Fruit fly (Drosophila melanogaster) whole organism, prepupa: Measurements from ENCODE around the gene CG5892.

Experiments used
- Blimp-1 ChIP-seq: fragments of 200-800 bp; sonication (Bioruptor generic); optimal IDR thresholded peaks from 3 replicates; lab custom pipeline; 2017; ENCODE audit warnings: missing biosample characterization, missing genetic modification characterization, mild to moderate bottlenecking, moderate library complexity, missing genetic modification reagents
- CG10631 ChIP-seq: fragments of 200-800 bp; sonication (Bioruptor generic); optimal IDR thresholded peaks from 2 replicates; lab custom pipeline; 2016; ENCODE audit warnings: missing biosample characterization, missing genetic modification characterization
- CG11294 ChIP-seq: fragments of 200-800 bp; sonication (Bioruptor generic); IDR thresholded peaks from 2 replicates; pipeline ENCODE4 v1.3.6; 2022; ENCODE audit warnings: missing biosample characterization, missing genetic modification characterization
- CG11902 ChIP-seq: fragments of 200-800 bp; sonication (Bioruptor generic); optimal IDR thresholded peaks from 3 replicates; lab custom pipeline; 2016; ENCODE audit warnings: missing biosample characterization, missing genetic modification characterization
- CG15336 ChIP-seq: fragments of 200-800 bp; sonication (Bioruptor generic); IDR thresholded peaks from 2 replicates; pipeline ENCODE4 v1.3.6; 2022; ENCODE audit warnings: missing biosample characterization, missing genetic modification characterization
- CG1621 ChIP-seq: fragments of 200-800 bp; sonication (Bioruptor generic); optimal IDR thresholded peaks from 3 replicates; lab custom pipeline; 2018; ENCODE audit warnings: missing biosample characterization, mild to moderate bottlenecking, missing genetic modification characterization
- CG3032 ChIP-seq: fragments of 200-800 bp; optimal IDR thresholded peaks from 2 replicates; lab custom pipeline; 2019; ENCODE audit warnings: missing biosample characterization, mild to moderate bottlenecking, missing genetic modification characterization, moderate library complexity
- CG31627 ChIP-seq: fragments of 200-800 bp; sonication (Bioruptor generic); optimal IDR thresholded peaks from 3 replicates; lab custom pipeline; 2016; ENCODE audit warnings: missing biosample characterization, missing genetic modification characterization
- CG32006 ChIP-seq: fragments of 200-800 bp; sonication (Bioruptor generic); optimal IDR thresholded peaks from 3 replicates; lab custom pipeline; 2017; ENCODE audit warnings: missing biosample characterization, mild to moderate bottlenecking, missing genetic modification characterization
- CG3919 ChIP-seq: fragments of 200-800 bp; sonication (Bioruptor generic); optimal IDR thresholded peaks from 3 replicates; lab custom pipeline; 2016; ENCODE audit warnings: missing biosample characterization, missing genetic modification characterization
- CG4318 ChIP-seq: fragments of 200-800 bp; sonication (Bioruptor generic); optimal IDR thresholded peaks from 3 replicates; lab custom pipeline; 2017; ENCODE audit warnings: missing biosample characterization, mild to moderate bottlenecking, missing genetic modification characterization
- CG6276 ChIP-seq: fragments of 200-800 bp; sonication (Bioruptor generic); optimal IDR thresholded peaks from 2 replicates; lab custom pipeline; 2017; ENCODE audit warnings: missing biosample characterization, mild to moderate bottlenecking, missing genetic modification characterization
- CG6792 ChIP-seq: fragments of 200-800 bp; sonication (Bioruptor generic); optimal IDR thresholded peaks from 3 replicates; lab custom pipeline; 2016; ENCODE audit warnings: missing biosample characterization, missing genetic modification characterization
- CG7368 ChIP-seq: fragments of 200-800 bp; sonication (Bioruptor generic); optimal IDR thresholded peaks from 3 replicates; lab custom pipeline; 2016; ENCODE audit warnings: missing biosample characterization, missing genetic modification characterization
- CG8119 ChIP-seq: fragments of 200-800 bp; sonication (Bioruptor generic); IDR thresholded peaks from 3 replicates; pipeline ENCODE4 v1.3.6; 2022; ENCODE audit warnings: missing biosample characterization, missing genetic modification characterization
- CG8319 ChIP-seq: fragments of 200-800 bp; sonication (Bioruptor generic); optimal IDR thresholded peaks from 3 replicates; lab custom pipeline; 2016; ENCODE audit warnings: missing biosample characterization, missing genetic modification characterization
- CG9139 ChIP-seq: fragments of 200-800 bp; sonication (Bioruptor generic); optimal IDR thresholded peaks from 3 replicates; lab custom pipeline; 2017; ENCODE audit warnings: missing biosample characterization, mild to moderate bottlenecking, missing genetic modification characterization
- Eip75B ChIP-seq: fragments of 200-800 bp; sonication (Bioruptor generic); optimal IDR thresholded peaks from 3 replicates; lab custom pipeline; 2016; ENCODE audit warnings: missing biosample characterization, missing genetic modification characterization
- Ets96B ChIP-seq: fragments of 200-800 bp; optimal IDR thresholded peaks from 2 replicates; lab custom pipeline; 2019; ENCODE audit warnings: missing biosample characterization, mild to moderate bottlenecking, missing genetic modification characterization, moderate library complexity
- Gug ChIP-seq: fragments of 200-800 bp; sonication (Bioruptor generic); IDR thresholded peaks from 2 replicates; pipeline ENCODE4 v1.3.6; 2022; ENCODE audit warnings: missing biosample characterization, missing genetic modification characterization
- Hr38 ChIP-seq: sonication (Bioruptor generic); optimal IDR thresholded peaks from 2 replicates; lab custom pipeline; 2016; ENCODE audit warnings: missing biosample characterization, missing genetic modification characterization
- Hr39 ChIP-seq: fragments of 200-800 bp; sonication (Bioruptor generic); optimal IDR thresholded peaks from 2 replicates; lab custom pipeline; 2016; ENCODE audit warnings: missing biosample characterization, missing genetic modification characterization
- Hr4 ChIP-seq: fragments of 200-800 bp; sonication (Bioruptor generic); optimal IDR thresholded peaks from 3 replicates; lab custom pipeline; 2016; ENCODE audit warnings: missing biosample characterization, missing genetic modification characterization
- Lpt ChIP-seq: fragments of 200-800 bp; sonication (Bioruptor generic); optimal IDR thresholded peaks from 3 replicates; lab custom pipeline; 2016; ENCODE audit warnings: missing biosample characterization, missing genetic modification characterization
- Met ChIP-seq: fragments of 200-800 bp; sonication (Bioruptor generic); optimal IDR thresholded peaks from 3 replicates; lab custom pipeline; 2016; ENCODE audit warnings: missing biosample characterization, missing genetic modification characterization
- Smox ChIP-seq: fragments of 200-800 bp; sonication (Bioruptor generic); optimal IDR thresholded peaks from 3 replicates; lab custom pipeline; 2016; ENCODE audit warnings: missing biosample characterization, missing genetic modification characterization
- Sox102F ChIP-seq: fragments of 200-800 bp; sonication (Bioruptor generic); optimal IDR thresholded peaks from 2 replicates; lab custom pipeline; 2016; ENCODE audit warnings: missing biosample characterization, mild to moderate bottlenecking, missing genetic modification characterization
- Sox15 ChIP-seq: fragments of 200-800 bp; sonication (Bioruptor generic); optimal IDR thresholded peaks from 3 replicates; lab custom pipeline; 2016; ENCODE audit warnings: missing biosample characterization, missing genetic modification characterization
- achi ChIP-seq: fragments of 200-800 bp; sonication (Bioruptor generic); optimal IDR thresholded peaks from 3 replicates; lab custom pipeline; 2016; ENCODE audit warnings: missing biosample characterization, missing genetic modification characterization
- acj6 ChIP-seq: fragments of 200-800 bp; sonication (Bioruptor generic); optimal IDR thresholded peaks from 3 replicates; lab custom pipeline; 2016; ENCODE audit warnings: missing biosample characterization, missing genetic modification characterization
- cyc ChIP-seq: fragments of 200-800 bp; sonication (Bioruptor generic); optimal IDR thresholded peaks from 3 replicates; lab custom pipeline; 2016; ENCODE audit warnings: missing biosample characterization, missing genetic modification characterization
- dac ChIP-seq: fragments of 200-800 bp; sonication (Bioruptor generic); optimal IDR thresholded peaks from 2 replicates; lab custom pipeline; 2017; ENCODE audit warnings: missing biosample characterization, mild to moderate bottlenecking, missing genetic modification characterization
- dsx ChIP-seq: fragments of 200-800 bp; optimal IDR thresholded peaks from 3 replicates; lab custom pipeline; 2019; ENCODE audit warnings: missing biosample characterization, mild to moderate bottlenecking, missing genetic modification characterization, moderate library complexity; ENCODE audit not compliant: poor library complexity, severe bottlenecking
- eg ChIP-seq: fragments of 200-800 bp; sonication (Bioruptor generic); IDR thresholded peaks from 3 replicates; pipeline ENCODE4 v1.3.6; 2022; ENCODE audit warnings: missing biosample characterization, missing genetic modification characterization
- esn ChIP-seq: fragments of 200-800 bp; sonication (Bioruptor generic); optimal IDR thresholded peaks from 2 replicates; lab custom pipeline; 2016; ENCODE audit warnings: missing biosample characterization, mild to moderate bottlenecking, missing genetic modification characterization, moderate library complexity
- fd59A ChIP-seq: fragments of 200-800 bp; sonication (Bioruptor generic); optimal IDR thresholded peaks from 2 replicates; lab custom pipeline; 2017; ENCODE audit warnings: missing biosample characterization, mild to moderate bottlenecking, missing genetic modification characterization, missing genetic modification reagents
- fd85E ChIP-seq: fragments of 200-800 bp; sonication (Bioruptor generic); optimal IDR thresholded peaks from 3 replicates; lab custom pipeline; 2016; ENCODE audit warnings: missing biosample characterization, missing genetic modification characterization
- fkh ChIP-seq: fragments of 200-800 bp; sonication (Bioruptor generic); optimal IDR thresholded peaks from 3 replicates; lab custom pipeline; 2017; ENCODE audit warnings: missing biosample characterization, mild to moderate bottlenecking, missing genetic modification characterization, moderate library complexity
- lz ChIP-seq: fragments of 200-800 bp; sonication (Bioruptor generic); optimal IDR thresholded peaks from 3 replicates; lab custom pipeline; 2016; ENCODE audit warnings: missing biosample characterization, missing genetic modification characterization
- net ChIP-seq: fragments of 200-800 bp; sonication (Bioruptor generic); optimal IDR thresholded peaks from 3 replicates; lab custom pipeline; 2016; ENCODE audit warnings: missing biosample characterization, missing genetic modification characterization
- pdm3 ChIP-seq: fragments of 200-800 bp; sonication (Bioruptor generic); optimal IDR thresholded peaks from 3 replicates; lab custom pipeline; 2016; ENCODE audit warnings: missing biosample characterization, missing genetic modification characterization
- salr ChIP-seq, 2 experiments: fragments of 200-800 bp; sonication (Bioruptor generic); optimal IDR thresholded peaks; 3 replicates each; lab custom pipeline; 2016 to 2018; ENCODE audit warnings: missing biosample characterization in 2 of 2, missing genetic modification characterization in 2 of 2, mild to moderate bottlenecking in 1 of 2
- spab ChIP-seq: fragments of 200-800 bp; sonication (Bioruptor generic); optimal IDR thresholded peaks from 2 replicates; lab custom pipeline; 2017; ENCODE audit warnings: missing biosample characterization, mild to moderate bottlenecking, missing genetic modification characterization, missing genetic modification reagents
- ss ChIP-seq, 2 experiments: fragments of 200-800 bp; sonication (Bioruptor generic); optimal IDR thresholded peaks; 2 replicates in 1 of 2; 3 replicates in 1 of 2; lab custom pipeline; 2017 to 2018; ENCODE audit warnings: mild to moderate bottlenecking in 2 of 2, missing biosample characterization in 2 of 2, missing genetic modification characterization in 2 of 2, moderate library complexity in 1 of 2
- svp ChIP-seq: fragments of 200-800 bp; sonication (Bioruptor generic); peaks from one replicate; lab custom pipeline; 2016; ENCODE audit warnings: missing biosample characterization, missing genetic modification characterization
- topi ChIP-seq: fragments of 200-800 bp; sonication (Bioruptor generic); optimal IDR thresholded peaks from 3 replicates; lab custom pipeline; 2016; ENCODE audit warnings: missing biosample characterization, missing genetic modification characterization
- vri ChIP-seq: fragments of 200-800 bp; sonication (Bioruptor generic); optimal IDR thresholded peaks from 3 replicates; lab custom pipeline; 2016; ENCODE audit warnings: missing biosample characterization, mild to moderate bottlenecking, missing genetic modification characterization

The CG5892 gene

dm6 chr3R:21270609-21271143 lies 28.3 kb downstream of the CG5892 start:
- peak; percentile 91 for TF ChIP-seq svp
- TF ChIP-seq eg (GFP tag; lab: Robert Waterston, UW): no peak

- TF ChIP-seq fkh (GFP tag; lab: Kevin White, UChicago): peak; percentile 81
- TF ChIP-seq Lpt: no peak
Measured at dm6 chr3R:21271208-21271607, 28.8 kb downstream of the CG5892 start.

- TF ChIP-seq Hr39 (GFP tag; lab: Kevin White, UChicago): peak; percentile 16
- no peak for TF ChIP-seq Hr38 (GFP tag; lab: Kevin White, UChicago)
- no peak for TF ChIP-seq CG6276 (GFP tag; lab: Kevin White, UChicago)
- TF ChIP-seq Blimp-1 (GFP tag; lab: Kevin White, UChicago): no peak
- TF ChIP-seq dsx (GFP tag; lab: Kevin White, UChicago): no peak
- TF ChIP-seq Hr4 (GFP tag; lab: Kevin White, UChicago): peak; percentile 8
- no peak for TF ChIP-seq Sox15 (GFP tag; lab: Kevin White, UChicago)
- no peak for TF ChIP-seq salr (GFP tag; optimal IDR thresholded peaks at IDR 0.05; lab: Kevin White, UChicago)
- TF ChIP-seq Ets96B (tag; lab: Kevin White, UChicago): no peak
- TF ChIP-seq CG7368 (GFP tag; lab: Kevin White, UChicago): no peak
- peak; percentile 20 for TF ChIP-seq CG10631 (GFP tag; lab: Kevin White, UChicago)
- TF ChIP-seq CG11294: no peak
- no peak for TF ChIP-seq CG3919 (GFP tag; lab: Kevin White, UChicago)
- peak; percentile 96 for TF ChIP-seq vri (GFP tag; lab: Kevin White, UChicago)
- TF ChIP-seq CG32006 (GFP tag; lab: Kevin White, UChicago): no peak
- TF ChIP-seq Smox (GFP tag; lab: Kevin White, UChicago): no peak
- no peak for TF ChIP-seq CG15336 (GFP tag; lab: Robert Waterston, UW)
- peak; percentile 37 for TF ChIP-seq cyc
- no peak for TF ChIP-seq spab (GFP tag; lab: Kevin White, UChicago)
- no peak for TF ChIP-seq Gug (GFP tag; lab: Robert Waterston, UW)
- peak; percentile 15 for TF ChIP-seq Sox102F (GFP tag; lab: Kevin White, UChicago)
- no peak for TF ChIP-seq dac (GFP tag; lab: Kevin White, UChicago)
- TF ChIP-seq Met (GFP tag; lab: Kevin White, UChicago): no peak
- TF ChIP-seq CG9139 (GFP tag; lab: Kevin White, UChicago): no peak
- TF ChIP-seq fd59A (GFP tag; lab: Kevin White, UChicago): no peak
- TF ChIP-seq CG6792 (GFP tag; lab: Kevin White, UChicago): no peak
- TF ChIP-seq fkh (GFP tag; lab: Kevin White, UChicago): no peak
- peak; percentile 4 for TF ChIP-seq acj6
- no peak for TF ChIP-seq Lpt
- TF ChIP-seq CG31627 (GFP tag; lab: Kevin White, UChicago): peak; percentile 35
- TF ChIP-seq svp: peak; percentile 67
- no peak for TF ChIP-seq CG8119 (GFP tag; lab: Robert Waterston, UW)
- TF ChIP-seq topi (GFP tag; lab: Kevin White, UChicago): no peak
- peak; percentile 57 for TF ChIP-seq esn
- TF ChIP-seq lz (GFP tag; lab: Kevin White, UChicago): peak; percentile 39
- peak in 1 of 2 experiments; percentile 7 for TF ChIP-seq ss (GFP tag; optimal IDR thresholded peaks at IDR 0.05; lab: Kevin White, UChicago)
- no peak for TF ChIP-seq CG3032 (tag; lab: Kevin White, UChicago)
- TF ChIP-seq eg (GFP tag; lab: Robert Waterston, UW): no peak
- TF ChIP-seq CG8319 (GFP tag; lab: Kevin White, UChicago): no peak
- TF ChIP-seq Eip75B: peak; percentile 29
- no peak for TF ChIP-seq fd85E (GFP tag; lab: Kevin White, UChicago)
- TF ChIP-seq CG11902 (GFP tag; lab: Kevin White, UChicago): no peak
- TF ChIP-seq net (GFP tag; lab: Kevin White, UChicago): no peak
- no peak for TF ChIP-seq pdm3
- TF ChIP-seq CG4318 (GFP tag; lab: Kevin White, UChicago): no peak
- no peak for TF ChIP-seq CG1621 (tag; lab: Kevin White, UChicago)
- peak; percentile 2 for TF ChIP-seq achi (GFP tag; lab: Kevin White, UChicago)
Measured at dm6 chr3R:21273427-21274038, 31.1 kb downstream of the CG5892 start, which contains the start of gene CG3308. CG3308 (minus strand) TSS chr3R:21273817.
